Fruit fly (Drosophila melanogaster) whole organism, embryonic: ENCODE measurements around the gene CG42232.

Experiments used
- CG12942 ChIP-seq: fragments of 200-800 bp; sonication (Bioruptor generic); optimal IDR thresholded peaks from 3 replicates; lab custom pipeline; 2016; ENCODE audit warnings: missing biosample characterization, missing genetic modification characterization
- CG15514 ChIP-seq: fragments of 200-800 bp; sonication (Bioruptor generic); optimal IDR thresholded peaks from 3 replicates; lab custom pipeline; 2017; ENCODE audit warnings: missing biosample characterization, missing genetic modification characterization, mild to moderate bottlenecking, moderate library complexity, missing genetic modification reagents
- CG2116 ChIP-seq: fragments of 200-800 bp; sonication (Bioruptor generic); optimal IDR thresholded peaks from 3 replicates; lab custom pipeline; 2018; ENCODE audit warnings: missing biosample characterization, mild to moderate bottlenecking, missing genetic modification characterization
- CG3065 ChIP-seq: fragments of 200-800 bp; sonication (Bioruptor generic); optimal IDR thresholded peaks from 2 replicates; lab custom pipeline; 2016; ENCODE audit warnings: missing biosample characterization, missing genetic modification characterization
- CG3163 ChIP-seq: fragments of 200-800 bp; sonication (Bioruptor generic); optimal IDR thresholded peaks from 3 replicates; lab custom pipeline; 2016; ENCODE audit warnings: missing biosample characterization, missing genetic modification characterization
- CG4617 ChIP-seq: fragments of 200-800 bp; sonication (Bioruptor generic); optimal IDR thresholded peaks from 3 replicates; lab custom pipeline; 2016; ENCODE audit warnings: missing biosample characterization, missing genetic modification characterization, borderline replicate concordance
- CG6791 ChIP-seq: fragments of 200-800 bp; sonication (Bioruptor generic); IDR thresholded peaks from 3 replicates; pipeline ENCODE4 v1.3.6; 2022; ENCODE audit warnings: missing biosample characterization, missing genetic modification characterization; ENCODE audit not compliant: partially characterized antibody
- CG8290 ChIP-seq, 3 experiments: fragments of 200-800 bp; sonication (Bioruptor generic); optimal IDR thresholded peaks; 2 replicates each; lab custom pipeline; 2016 to 2019; ENCODE audit warnings: missing biosample characterization in 3 of 3, missing genetic modification characterization in 3 of 3, mild to moderate bottlenecking in 2 of 3, moderate library complexity in 1 of 3
- CG9727 ChIP-seq: fragments of 200-800 bp; sonication (Bioruptor generic); optimal IDR thresholded peaks from 3 replicates; lab custom pipeline; 2017; ENCODE audit warnings: missing biosample characterization, mild to moderate bottlenecking, missing genetic modification characterization
- Dll ChIP-seq: fragments of 200-800 bp; sonication (Bioruptor generic); IDR thresholded peaks from 4 replicates; pipeline ENCODE4 v1.3.6; 2022; ENCODE audit warnings: missing biosample characterization, missing genetic modification characterization; ENCODE audit not compliant: partially characterized antibody
- Doc2 ChIP-seq: fragments of 200-800 bp; sonication (Bioruptor generic); IDR thresholded peaks from 2 replicates; pipeline ENCODE4 v1.3.6; 2022; ENCODE audit warnings: missing biosample characterization, missing genetic modification characterization
- Doc3 ChIP-seq: fragments of 200-800 bp; sonication (Bioruptor generic); IDR thresholded peaks from 3 replicates; pipeline ENCODE4 v1.3.6; 2022; ENCODE audit warnings: missing biosample characterization, missing genetic modification characterization; ENCODE audit not compliant: partially characterized antibody
- Dp ChIP-seq: fragments of 200-800 bp; sonication (Bioruptor generic); optimal IDR thresholded peaks from 2 replicates; lab custom pipeline; 2018; ENCODE audit warnings: missing biosample characterization, mild to moderate bottlenecking, missing genetic modification characterization, moderate library complexity
- E2f2 ChIP-seq: fragments of 200-800 bp; sonication (Bioruptor generic); IDR thresholded peaks from 2 replicates; pipeline ENCODE4 v1.3.6; 2022; ENCODE audit warnings: missing biosample characterization, missing genetic modification characterization
- Elba2 ChIP-seq: fragments of 200-800 bp; sonication (Bioruptor generic); optimal IDR thresholded peaks from 3 replicates; lab custom pipeline; 2016; ENCODE audit warnings: missing biosample characterization, missing genetic modification characterization
- Gug ChIP-seq: fragments of 200-800 bp; sonication (Bioruptor generic); IDR thresholded peaks from 4 replicates; pipeline ENCODE4 v1.3.6; 2022; ENCODE audit warnings: missing biosample characterization, missing genetic modification characterization
- HLH4C ChIP-seq: fragments of 200-800 bp; sonication (Bioruptor generic); IDR thresholded peaks from 3 replicates; pipeline ENCODE4 v1.3.6; 2022; ENCODE audit warnings: missing biosample characterization, missing genetic modification characterization; ENCODE audit not compliant: partially characterized antibody
- Hr3 ChIP-seq: fragments of 200-800 bp; sonication (Bioruptor generic); optimal IDR thresholded peaks from 3 replicates; lab custom pipeline; 2016; ENCODE audit warnings: missing biosample characterization, missing genetic modification characterization
- MESR4 ChIP-seq: fragments of 200-800 bp; sonication (Bioruptor generic); optimal IDR thresholded peaks from 2 replicates; lab custom pipeline; 2018; ENCODE audit warnings: missing biosample characterization, mild to moderate bottlenecking, missing genetic modification characterization, moderate library complexity
- Opbp ChIP-seq: fragments of 200-800 bp; sonication (Bioruptor generic); IDR thresholded peaks from 3 replicates; pipeline ENCODE4 v1.3.6; 2022; ENCODE audit warnings: missing biosample characterization, missing genetic modification characterization; ENCODE audit not compliant: partially characterized antibody
- Rfx ChIP-seq: fragments of 200-800 bp; sonication (Bioruptor generic); IDR thresholded peaks from 2 replicates; pipeline ENCODE4 v1.3.6; 2022; ENCODE audit warnings: missing biosample characterization, missing genetic modification characterization
- Scr ChIP-seq: fragments of 200-800 bp; sonication (Bioruptor generic); IDR thresholded peaks from 2 replicates; pipeline ENCODE4 v1.3.6; 2022; ENCODE audit warnings: missing biosample characterization, missing genetic modification characterization; ENCODE audit not compliant: partially characterized antibody
- Sry-δ ChIP-seq: fragments of 200-800 bp; sonication (Bioruptor generic); optimal IDR thresholded peaks from 2 replicates; lab custom pipeline; 2016; ENCODE audit warnings: missing biosample characterization, missing genetic modification characterization
- Xbp1 ChIP-seq: fragments of 200-800 bp; sonication (Bioruptor generic); optimal IDR thresholded peaks from 3 replicates; lab custom pipeline; 2016; ENCODE audit warnings: missing biosample characterization, mild to moderate bottlenecking, missing genetic modification characterization
- ap ChIP-seq: fragments of 200-800 bp; sonication (Bioruptor generic); IDR thresholded peaks from 2 replicates; pipeline ENCODE4 v1.3.6; 2022; ENCODE audit warnings: missing biosample characterization, missing genetic modification characterization
- bbx ChIP-seq: fragments of 200-800 bp; sonication (Bioruptor generic); IDR thresholded peaks from 2 replicates; pipeline ENCODE4 v1.3.6; 2022; ENCODE audit warnings: missing biosample characterization, missing genetic modification characterization; ENCODE audit not compliant: partially characterized antibody
- bcd ChIP-seq: fragments of 200-800 bp; sonication (Bioruptor generic); optimal IDR thresholded peaks from 2 replicates; lab custom pipeline; 2017; ENCODE audit warnings: missing biosample characterization, mild to moderate bottlenecking, missing genetic modification characterization
- bigmax ChIP-seq: fragments of 200-800 bp; sonication (Bioruptor generic); optimal IDR thresholded peaks from 2 replicates; lab custom pipeline; 2018; ENCODE audit warnings: missing biosample characterization, mild to moderate bottlenecking, missing genetic modification characterization
- chinmo ChIP-seq: fragments of 200-800 bp; sonication (Bioruptor generic); IDR thresholded peaks from 4 replicates; pipeline ENCODE4 v1.3.6; 2022; ENCODE audit warnings: missing biosample characterization, missing genetic modification characterization; ENCODE audit not compliant: partially characterized antibody
- chm ChIP-seq: fragments of 200-800 bp; sonication (Bioruptor generic); IDR thresholded peaks from 2 replicates; pipeline ENCODE4 v1.3.6; 2022; ENCODE audit warnings: missing biosample characterization, missing genetic modification characterization
- crp ChIP-seq, 2 experiments: fragments of 200-800 bp; sonication (Bioruptor generic); optimal IDR thresholded peaks; 2 replicates in 1 of 2; 3 replicates in 1 of 2; lab custom pipeline; 2017; ENCODE audit warnings: missing biosample characterization in 2 of 2, missing genetic modification characterization in 2 of 2, mild to moderate bottlenecking in 1 of 2, moderate library complexity in 1 of 2
- kah ChIP-seq: fragments of 200-800 bp; sonication (Bioruptor generic); optimal IDR thresholded peaks from 2 replicates; lab custom pipeline; 2018; ENCODE audit warnings: missing biosample characterization, mild to moderate bottlenecking, missing genetic modification characterization
- kay ChIP-seq: fragments of 200-800 bp; sonication (Bioruptor generic); optimal IDR thresholded peaks from 2 replicates; lab custom pipeline; 2016; ENCODE audit warnings: missing biosample characterization, missing genetic modification characterization
- nerfin-1 ChIP-seq: fragments of 200-800 bp; sonication (Bioruptor generic); optimal IDR thresholded peaks from 3 replicates; lab custom pipeline; 2019; ENCODE audit warnings: missing biosample characterization, mild to moderate bottlenecking, missing genetic modification characterization, moderate library complexity
- nerfin-2 ChIP-seq: fragments of 200-800 bp; sonication (Bioruptor generic); IDR thresholded peaks from 2 replicates; pipeline ENCODE4 v1.3.6; 2022; ENCODE audit warnings: missing biosample characterization, missing genetic modification characterization; ENCODE audit not compliant: partially characterized antibody
- onecut ChIP-seq: fragments of 200-800 bp; sonication (Bioruptor generic); IDR thresholded peaks from 2 replicates; pipeline ENCODE4 v1.3.6; 2022; ENCODE audit warnings: missing biosample characterization, missing genetic modification characterization
- otp ChIP-seq: fragments of 200-800 bp; sonication (Bioruptor generic); IDR thresholded peaks from 3 replicates; pipeline ENCODE4, ENCODE4 v1.3.6; 2022; ENCODE audit warnings: missing biosample characterization, missing genetic modification characterization
- pb ChIP-seq: fragments of 200-800 bp; sonication (Bioruptor generic); optimal IDR thresholded peaks from 3 replicates; lab custom pipeline; 2016; ENCODE audit warnings: missing biosample characterization, missing genetic modification characterization
- row ChIP-seq: fragments of 200-800 bp; sonication (Bioruptor generic); IDR thresholded peaks from 3 replicates; pipeline ENCODE4 v1.3.6; 2022; ENCODE audit warnings: missing biosample characterization, missing genetic modification characterization
- seq ChIP-seq: fragments of 200-800 bp; sonication (Bioruptor generic); IDR thresholded peaks from 2 replicates; pipeline ENCODE4 v1.3.6; 2022; ENCODE audit warnings: missing biosample characterization, missing genetic modification characterization
- sna ChIP-seq: fragments of 200-800 bp; sonication (Bioruptor generic); IDR thresholded peaks from 2 replicates; pipeline ENCODE4 v1.3.6; 2022; ENCODE audit warnings: missing biosample characterization, missing genetic modification characterization; ENCODE audit not compliant: partially characterized antibody
- trem ChIP-seq: fragments of 200-800 bp; optimal IDR thresholded peaks from 3 replicates; lab custom pipeline; 2019; ENCODE audit warnings: missing biosample characterization, mild to moderate bottlenecking, missing genetic modification characterization, moderate library complexity
- unc-4 ChIP-seq: fragments of 200-800 bp; sonication (Bioruptor generic); IDR thresholded peaks from 2 replicates; pipeline ENCODE4 v1.3.6; 2022; ENCODE audit warnings: missing biosample characterization, missing genetic modification characterization; ENCODE audit not compliant: partially characterized antibody
- wor ChIP-seq: fragments of 200-800 bp; sonication (Bioruptor generic); IDR thresholded peaks from 2 replicates; pipeline ENCODE4 v1.3.6; 2022; ENCODE audit warnings: missing biosample characterization, missing genetic modification characterization

The CG42232 gene

DNA sequence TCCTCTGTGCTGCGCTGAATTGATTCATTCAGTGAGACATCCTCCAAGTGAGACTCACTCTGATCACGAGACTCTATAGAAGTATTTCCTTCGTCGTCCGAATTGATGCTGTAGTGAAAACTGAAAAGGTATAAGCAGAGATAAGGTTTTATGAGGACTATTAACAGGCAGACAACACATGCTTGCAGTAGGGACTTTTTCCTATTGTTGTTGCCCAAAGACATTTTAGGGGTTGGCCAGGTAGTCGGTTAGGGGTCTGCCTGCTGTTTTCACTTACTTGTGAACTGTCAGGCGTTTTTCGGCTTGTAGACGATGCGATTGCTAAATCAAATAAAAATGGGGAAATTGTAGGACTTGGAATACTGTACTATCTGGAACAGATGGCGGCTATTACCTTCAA is 907 bp downstream of the CG42232 start (continued):
- TF ChIP-seq chm (GFP tag; lab: Robert Waterston, UW) (no peak), crp (GFP tag; optimal IDR thresholded peaks at IDR 0.05; lab: Kevin White, UChicago) (no peak), CG3065 (GFP tag; lab: Kevin White, UChicago) (no peak), pb (GFP tag; lab: Kevin White, UChicago) (no peak), otp (GFP tag; lab: Robert Waterston, UW) (no peak), Rfx (GFP tag; lab: Robert Waterston, UW) (no peak), kay (GFP tag; lab: Kevin White, UChicago) (no peak), Elba2 (peak; percentile 58)

DNA sequence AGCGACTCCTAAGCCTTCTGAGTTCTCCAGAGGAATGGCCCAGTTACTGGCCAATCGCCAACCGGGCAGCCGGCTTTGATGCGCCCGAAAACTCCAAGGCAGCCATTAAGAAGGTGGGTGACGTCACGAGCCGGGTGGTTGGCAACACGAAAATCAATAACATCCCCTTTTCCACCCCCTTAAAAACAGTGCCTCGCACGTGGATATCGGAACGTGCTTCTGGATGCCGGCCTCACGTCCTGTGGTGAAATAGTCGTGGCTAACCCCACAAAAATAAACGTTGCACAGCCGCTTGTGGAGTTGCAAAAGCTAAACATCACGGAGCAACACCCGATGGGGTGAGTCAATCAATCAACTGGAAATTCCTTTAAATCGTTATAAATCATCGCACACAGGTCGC is 12.9 kb downstream of the CG42232 start:
- TF ChIP-seq CG6791 (GFP tag; lab: Robert Waterston, UW) (0 out of 3 replicates have a peak, but pooled peaks have one; percentile 24), seq (GFP tag; lab: Robert Waterston, UW) (peak; percentile 42; the same call in 1 of the 2 replicates), nerfin-1 (tag; lab: Kevin White, UChicago) (peak; percentile 97), CG3163 (GFP tag; lab: Kevin White, UChicago) (no peak), CG12942 (no peak), onecut (GFP tag; lab: Robert Waterston, UW) (peak; percentile 98), nerfin-2 (GFP tag; lab: Robert Waterston, UW) (0 out of 2 replicates have a peak, but pooled peaks have one; percentile 10)
- TF ChIP-seq, all 482 proteins: peak for 5

DNA sequence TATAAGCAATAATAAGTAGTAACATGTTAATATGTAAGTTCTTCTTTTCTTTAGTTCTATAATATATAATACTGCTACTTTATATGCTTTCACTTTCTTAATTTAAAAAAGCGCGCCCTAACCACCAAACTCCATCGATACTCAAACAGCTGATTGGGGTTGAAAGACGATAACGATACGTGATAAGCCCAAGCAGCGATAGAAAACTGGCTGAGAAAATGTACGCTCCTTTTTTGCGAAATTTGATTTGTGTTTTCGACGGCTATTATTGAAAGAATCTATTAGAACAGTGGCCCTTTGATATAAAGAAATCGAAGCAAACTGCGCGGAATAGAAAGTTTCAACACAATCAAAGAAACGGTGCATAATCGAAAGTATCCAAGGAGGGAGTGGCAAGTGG is 13.6 kb downstream of the CG42232 start, which contains the start of gene CG14883:
Gene CG14883, plus strand, starts transcription at position 178 of the 400 bp plus-strand sequence.
- TF ChIP-seq MESR4 (GFP tag; lab: Kevin White, UChicago): peak; percentile 81
- TF ChIP-seq Dll (GFP tag; lab: Robert Waterston, UW): peak; percentile 58; the same call in 2 of the 4 replicates
- TF ChIP-seq bcd: no peak
- TF ChIP-seq nerfin-2 (GFP tag; lab: Robert Waterston, UW): peak; percentile 46; the same call in 1 of the 2 replicates
- no peak for TF ChIP-seq row (GFP tag; lab: Robert Waterston, UW)
- peak; percentile 53 for TF ChIP-seq Scr (GFP tag; lab: Robert Waterston, UW)
- TF ChIP-seq Sry-δ (GFP tag; lab: Kevin White, UChicago): peak; percentile 27
- peak; percentile 79 for TF ChIP-seq bigmax (GFP tag; lab: Kevin White, UChicago)
- peak; percentile 55; the same call in 1 of the 2 replicates for TF ChIP-seq sna
- TF ChIP-seq CG9727 (GFP tag; lab: Kevin White, UChicago): no peak
- TF ChIP-seq Doc2 (GFP tag; lab: Robert Waterston, UW): no peak
- peak; percentile 70 for TF ChIP-seq CG2116
- peak; percentile 52; the same call in 1 of the 2 replicates for TF ChIP-seq unc-4 (GFP tag; lab: Robert Waterston, UW)
- peak; percentile 58 for TF ChIP-seq trem
- TF ChIP-seq Dp (GFP tag; lab: Kevin White, UChicago): peak; percentile 88
- TF ChIP-seq CG6791 (GFP tag; lab: Robert Waterston, UW): peak; percentile 72
- TF ChIP-seq CG15514 (GFP tag; lab: Kevin White, UChicago): no peak
- no peak for TF ChIP-seq ap (GFP tag; lab: Robert Waterston, UW)
- no peak for TF ChIP-seq Xbp1 (GFP tag; lab: Kevin White, UChicago)
- peak in 1 of 2 experiments; percentile 89 for TF ChIP-seq crp (GFP tag; optimal IDR thresholded peaks at IDR 0.05; lab: Kevin White, UChicago)
- 0 out of 3 replicates have a peak, but pooled peaks have one; percentile 39 for TF ChIP-seq Doc3 (GFP tag; lab: Robert Waterston, UW)
- peak; percentile 54; the same call in 1 of the 3 replicates for TF ChIP-seq Opbp (GFP tag; lab: Robert Waterston, UW)
- TF ChIP-seq chinmo (GFP tag; lab: Robert Waterston, UW): 0 out of 4 replicates have a peak, but pooled peaks have one; percentile 14
- TF ChIP-seq bbx (GFP tag; lab: Robert Waterston, UW): peak; percentile 65; the same call in 1 of the 2 replicates
- TF ChIP-seq Hr3 (GFP tag; lab: Kevin White, UChicago): no peak
- peak; percentile 91 for TF ChIP-seq E2f2 (GFP tag; lab: Robert Waterston, UW)
- peak; percentile 10 for TF ChIP-seq kah (GFP tag; lab: Kevin White, UChicago)
- TF ChIP-seq CG8290 (GFP tag; optimal IDR thresholded peaks at IDR 0.05; lab: Kevin White, UChicago): no peak
- no peak for TF ChIP-seq CG8290 (tag; optimal IDR thresholded peaks at IDR 0.05; lab: Kevin White, UChicago)
- no peak for TF ChIP-seq wor (GFP tag; lab: Robert Waterston, UW)
- peak; percentile 58 for TF ChIP-seq HLH4C (GFP tag; lab: Robert Waterston, UW)
- TF ChIP-seq Gug (GFP tag; lab: Robert Waterston, UW): no peak
- peak; percentile 27 for TF ChIP-seq CG4617 (GFP tag; lab: Kevin White, UChicago)
